Fruit fly (Drosophila melanogaster): ENCODE data around the gene Bmcp.

DNA sequence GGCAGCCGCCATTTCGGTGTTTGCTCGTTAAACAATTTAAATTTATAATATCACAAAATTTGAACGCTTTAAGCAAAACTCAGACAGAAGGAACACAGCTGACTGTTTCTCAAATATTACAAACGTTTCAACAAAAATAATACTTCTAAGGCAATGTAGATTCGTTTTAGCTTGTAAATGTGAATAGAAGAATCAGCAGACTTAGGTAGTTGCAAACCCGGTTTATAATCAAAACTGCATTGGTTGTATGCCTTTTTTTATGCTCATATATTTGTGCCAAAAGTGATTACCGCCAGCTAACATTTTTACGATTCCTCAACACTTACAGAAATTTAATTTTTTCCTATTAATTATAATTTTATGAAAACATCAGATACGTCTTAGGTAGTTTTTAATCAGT, 53.7 kb downstream of the Bmcp start, which contains the start of gene Tim13:
- TF ChIP-seq CG8478 (optimal IDR thresholded peaks at IDR 0.05): no peak
- no peak for TF ChIP-seq CTCF (optimal IDR thresholded peaks at IDR 0.05)
